Fruit fly (Drosophila melanogaster) whole organism, prepupa: ENCODE measurements around the gene Sfxn1-3.

Source experiments
- CG11294 ChIP-seq: fragments of 200-800 bp; sonication (Bioruptor generic); IDR thresholded peaks from 2 replicates; pipeline ENCODE4 v1.3.6; 2022; ENCODE audit warnings: missing biosample characterization, missing genetic modification characterization
- CG16779 ChIP-seq: fragments of 200-800 bp; sonication (Bioruptor generic); optimal IDR thresholded peaks from 3 replicates; lab custom pipeline; 2017; ENCODE audit warnings: missing biosample characterization, mild to moderate bottlenecking, missing genetic modification characterization
- CG3919 ChIP-seq: fragments of 200-800 bp; sonication (Bioruptor generic); optimal IDR thresholded peaks from 3 replicates; lab custom pipeline; 2016; ENCODE audit warnings: missing biosample characterization, missing genetic modification characterization
- Hr39 ChIP-seq: fragments of 200-800 bp; sonication (Bioruptor generic); optimal IDR thresholded peaks from 2 replicates; lab custom pipeline; 2016; ENCODE audit warnings: missing biosample characterization, missing genetic modification characterization
- OdsH ChIP-seq: fragments of 200-800 bp; sonication (Bioruptor generic); optimal IDR thresholded peaks from 3 replicates; lab custom pipeline; 2016; ENCODE audit warnings: missing biosample characterization, missing genetic modification characterization
- fd59A ChIP-seq: fragments of 200-800 bp; sonication (Bioruptor generic); optimal IDR thresholded peaks from 2 replicates; lab custom pipeline; 2017; ENCODE audit warnings: missing biosample characterization, mild to moderate bottlenecking, missing genetic modification characterization, missing genetic modification reagents
- fd85E ChIP-seq: fragments of 200-800 bp; sonication (Bioruptor generic); optimal IDR thresholded peaks from 3 replicates; lab custom pipeline; 2016; ENCODE audit warnings: missing biosample characterization, missing genetic modification characterization
- lz ChIP-seq: fragments of 200-800 bp; sonication (Bioruptor generic); optimal IDR thresholded peaks from 3 replicates; lab custom pipeline; 2016; ENCODE audit warnings: missing biosample characterization, missing genetic modification characterization
- salr ChIP-seq, 2 experiments: fragments of 200-800 bp; sonication (Bioruptor generic); optimal IDR thresholded peaks; 3 replicates each; lab custom pipeline; 2016 to 2018; ENCODE audit warnings: missing biosample characterization in 2 of 2, missing genetic modification characterization in 2 of 2, mild to moderate bottlenecking in 1 of 2

- TF ChIP-seq fd59A (GFP tag; lab: Kevin White, UChicago) = no peak
- TF ChIP-seq fd85E (GFP tag; lab: Kevin White, UChicago) = no peak
- no peak for TF ChIP-seq Hr39 (GFP tag; lab: Kevin White, UChicago)
- TF ChIP-seq CG3919 (GFP tag; lab: Kevin White, UChicago) = no peak
- TF ChIP-seq lz (GFP tag; lab: Kevin White, UChicago) = no peak
- TF ChIP-seq CG16779 (tag; lab: Kevin White, UChicago) = no peak
- no peak for TF ChIP-seq salr (GFP tag; optimal IDR thresholded peaks at IDR 0.05; lab: Kevin White, UChicago)
- TF ChIP-seq CG11294 (GFP tag; lab: Robert Waterston, UW) = no peak
- TF ChIP-seq OdsH = no peak
Measured at dm6 chr3R:4407325-4407724, 28.9 kb downstream of the Sfxn1-3 start.
